Worm (Caenorhabditis elegans) whole organism, early embryonic: ENCODE results near the gene plrg-1.

Experiments used
- B0310.2 ChIP-seq: sonication (generic microtip); optimal IDR thresholded peaks from 2 replicates; lab custom pipeline; 2016; ENCODE audit warnings: mild to moderate bottlenecking, missing genetic modification characterization, missing compliant biosample characterization
- F13C5.2 ChIP-seq: sonication (generic microtip); optimal IDR thresholded peaks from 2 replicates; lab custom pipeline; 2017; ENCODE audit warnings: mild to moderate bottlenecking, missing genetic modification characterization, inconsistent platforms, missing compliant biosample characterization
- aly-1 ChIP-seq: sonication (generic microtip); optimal IDR thresholded peaks from 2 replicates; lab custom pipeline; 2016; ENCODE audit warnings: missing genetic modification characterization, missing compliant biosample characterization
- ama-1 ChIP-seq: fragments of 150-350 bp; optimal IDR thresholded peaks from 2 replicates; lab custom pipeline; 2014
- ceh-13 ChIP-seq: fragments of 200-800 bp; sonication (Bioruptor generic); optimal IDR thresholded peaks from 2 replicates; lab custom pipeline; 2018; ENCODE audit warnings: mild to moderate bottlenecking, missing genetic modification characterization, missing compliant biosample characterization
- ceh-36 ChIP-seq: sonication (generic microtip); optimal IDR thresholded peaks from 2 replicates; lab custom pipeline; 2016; ENCODE audit warnings: missing genetic modification characterization, inconsistent platforms, missing compliant biosample characterization
- ets-7 ChIP-seq: sonication (generic microtip); optimal IDR thresholded peaks from 2 replicates; lab custom pipeline; 2016; ENCODE audit warnings: missing genotype, missing genetic modification characterization, missing compliant biosample characterization
- flt-1 ChIP-seq: fragments of 200-800 bp; sonication (Bioruptor generic); IDR thresholded peaks from 2 replicates; pipeline ENCODE4 v1.3.6; 2022; ENCODE audit warnings: missing genetic modification characterization, missing compliant biosample characterization
- hmbx-1 ChIP-seq: sonication (generic microtip); optimal IDR thresholded peaks from 2 replicates; lab custom pipeline; 2016; ENCODE audit warnings: mild to moderate bottlenecking, missing genetic modification characterization, missing compliant biosample characterization
- hmg-4 ChIP-seq: fragments of 200-800 bp; sonication (Bioruptor generic); optimal IDR thresholded peaks from 2 replicates; lab custom pipeline; 2018; ENCODE audit warnings: mild to moderate bottlenecking, missing genetic modification characterization, missing compliant biosample characterization
- hnd-1 ChIP-seq: sonication (generic microtip); optimal IDR thresholded peaks from 2 replicates; lab custom pipeline; 2016; ENCODE audit warnings: missing genetic modification characterization, missing compliant biosample characterization
- pes-1 ChIP-seq: fragments of 200-800 bp; sonication (Bioruptor generic); IDR thresholded peaks from 2 replicates; pipeline ENCODE4 v1.3.6; 2022; ENCODE audit warnings: missing genetic modification reagents, missing genetic modification characterization, missing compliant biosample characterization
- scrt-1 ChIP-seq: fragments of 200-800 bp; sonication (Bioruptor generic); IDR thresholded peaks from 2 replicates; pipeline ENCODE4 v1.3.6; 2022; ENCODE audit warnings: missing genetic modification characterization, missing compliant biosample characterization
- sea-1 ChIP-seq: fragments of 200-800 bp; sonication (Bioruptor generic); conservative IDR thresholded peaks from 2 replicates; pipeline ENCODE4 v1.3.6; 2022; ENCODE audit warnings: missing genetic modification characterization, missing compliant biosample characterization
- tbx-11 ChIP-seq: fragments of 200-800 bp; sonication (Bioruptor generic); IDR thresholded peaks from 2 replicates; pipeline ENCODE4 v1.3.6; 2022; ENCODE audit warnings: missing genetic modification characterization, missing compliant biosample characterization
- tbx-37 ChIP-seq: fragments of 200-800 bp; sonication (Bioruptor generic); conservative IDR thresholded peaks from 2 replicates; pipeline ENCODE4 v1.3.6; 2022; ENCODE audit warnings: missing genetic modification reagents, missing genetic modification characterization, missing compliant biosample characterization
- tra-4 ChIP-seq: sonication (generic microtip); optimal IDR thresholded peaks from 2 replicates; lab custom pipeline; 2017; ENCODE audit warnings: missing genetic modification characterization, missing compliant biosample characterization

The plrg-1 gene

DNA sequence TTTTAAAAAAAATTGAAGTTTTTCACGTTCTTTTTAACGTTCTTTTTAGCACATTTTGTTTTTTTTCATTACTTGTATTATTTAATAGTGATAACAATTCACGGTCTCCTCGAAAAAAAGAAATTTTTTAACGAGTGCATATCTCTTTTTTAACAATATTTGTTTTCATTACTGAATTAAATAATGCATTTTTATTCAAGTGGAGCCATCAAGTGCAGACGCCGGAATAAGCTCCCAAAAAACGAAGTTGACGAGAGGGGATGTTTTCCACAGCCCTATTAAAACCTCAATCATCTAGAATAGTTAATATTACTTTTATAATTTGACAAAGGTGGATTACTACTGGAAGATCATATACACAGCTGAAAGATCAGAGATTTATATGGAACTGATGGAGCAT is 51.0 kb downstream of the plrg-1 start, which contains the start of gene irld-6:
Gene irld-6 (minus strand): TSS at position 101 of the 400 bp plus-strand sequence.
- TF ChIP-seq flt-1 (GFP tag; lab: Robert Waterston, UW) (no peak), F13C5.2 (tag; lab: Kevin White, UChicago) (no peak), aly-1 (tag; lab: Kevin White, UChicago) (no peak), ceh-13 (GFP tag; lab: Kevin White, UChicago) (no peak), ets-7 (no peak), tbx-37 (GFP tag; lab: Robert Waterston, UW) (no peak), tra-4 (tag; lab: Kevin White, UChicago) (no peak), sea-1 (no peak), ama-1 (lab: Kevin White, UChicago) (no peak), scrt-1 (no peak), hmg-4 (GFP tag; lab: Kevin White, UChicago) (no peak), pes-1 (no peak), B0310.2 (tag; lab: Kevin White, UChicago) (no peak), ceh-36 (tag; lab: Kevin White, UChicago) (no peak), hnd-1 (no peak), hmbx-1 (tag; lab: Kevin White, UChicago) (no peak), tbx-11 (GFP tag; lab: Robert Waterston, UW) (no peak)
